Worm (Caenorhabditis elegans): Measurements from ENCODE around the gene Y47D7A.7.

DNA sequence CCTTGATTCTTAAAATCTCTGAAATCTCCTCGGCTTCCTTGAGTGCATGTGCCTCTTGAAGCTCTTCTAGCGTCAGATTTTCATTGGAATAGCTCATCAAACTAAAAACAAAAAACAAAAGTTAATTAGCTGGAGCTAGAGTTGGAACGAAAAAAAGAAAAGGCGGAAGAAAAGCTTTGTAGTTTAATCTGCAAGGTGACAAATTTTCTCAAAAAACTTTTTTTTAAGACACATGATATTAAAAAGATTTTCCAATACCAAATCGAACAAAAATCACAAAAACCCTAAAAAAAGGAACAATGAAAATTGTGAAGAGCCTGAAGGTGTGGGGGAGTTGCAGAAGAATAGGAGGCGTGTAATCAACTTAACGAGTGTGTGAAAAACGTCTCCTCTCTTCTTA is 35.0 kb upstream of the Y47D7A.7 start, which contains the start of gene gnrr-5:
- TF ChIP-seq ceh-36 (tag; optimal IDR thresholded peaks at IDR 0.05) (no peak), ceh-13 (GFP tag; optimal IDR thresholded peaks at IDR 0.05) (no peak), ama-1 (optimal IDR thresholded peaks at IDR 0.05) (no peak), pes-1 (GFP tag; IDR thresholded peaks at IDR 0.05) (no peak), tbx-37 (GFP tag; conservative IDR thresholded peaks at IDR 0.05) (no peak), scrt-1 (GFP tag; IDR thresholded peaks at IDR 0.05) (no peak), tbx-11 (GFP tag; IDR thresholded peaks at IDR 0.05) (no peak), flt-1 (GFP tag; IDR thresholded peaks at IDR 0.05) (no peak)
